Worm (Caenorhabditis elegans) whole organism, L3 larva: Measurements from ENCODE around the gene ZK813.2.

Source experiments
- aly-2 ChIP-seq: fragments of 150-350 bp; optimal IDR thresholded peaks from 2 replicates; lab custom pipeline; 2014; ENCODE audit warnings: missing biosample characterization, missing genetic modification characterization
- ceh-82 ChIP-seq: fragments of 150-350 bp; optimal IDR thresholded peaks from 2 replicates; lab custom pipeline; 2014; ENCODE audit warnings: missing biosample characterization, missing genetic modification characterization
- fkh-10 ChIP-seq: sonication (generic microtip); optimal IDR thresholded peaks from 2 replicates; lab custom pipeline; 2017; ENCODE audit warnings: missing biosample characterization, missing genetic modification reagents, missing genetic modification characterization
- fos-1 ChIP-seq: fragments of 150-350 bp; optimal IDR thresholded peaks from 2 replicates; lab custom pipeline; 2014; ENCODE audit warnings: missing biosample characterization, missing genetic modification characterization
- lin-39 ChIP-seq: fragments of 150-350 bp; optimal IDR thresholded peaks from 2 replicates; lab custom pipeline; 2018; ENCODE audit warnings: missing biosample characterization, missing genetic modification reagents, missing genetic modification characterization
- nhr-11 ChIP-seq: fragments of 150-350 bp; optimal IDR thresholded peaks from 2 replicates; lab custom pipeline; 2014; ENCODE audit warnings: missing biosample characterization, missing genetic modification characterization
- nhr-76 ChIP-seq: fragments of 150-350 bp; sonication (generic microtip); optimal IDR thresholded peaks from 5 replicates; lab custom pipeline; 2014; ENCODE audit warnings: missing biosample characterization, missing genetic modification characterization
- nhr-77 ChIP-seq: fragments of 150-350 bp; optimal IDR thresholded peaks from 2 replicates; lab custom pipeline; 2014; ENCODE audit warnings: missing biosample characterization, missing genetic modification characterization

DNA sequence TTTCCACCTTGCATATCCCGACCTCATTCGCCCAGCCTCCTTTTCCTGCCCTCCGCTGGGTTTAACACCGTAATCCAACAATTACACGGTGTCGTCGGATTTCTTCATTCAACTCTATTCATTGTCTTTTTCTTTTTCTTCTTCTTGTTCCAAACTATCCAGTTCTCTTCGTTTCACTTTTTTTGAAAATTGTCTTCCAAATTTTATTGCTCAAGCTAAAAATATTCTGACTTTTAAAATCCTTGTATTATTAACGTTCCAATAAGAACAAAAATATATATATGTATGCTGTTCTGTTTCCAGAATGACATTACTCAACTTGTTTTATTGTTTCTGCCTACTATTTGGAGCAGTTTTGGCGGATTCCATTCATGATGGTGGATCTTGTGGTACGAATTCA lies 36.3 kb downstream of the ZK813.2 start, which contains the start of gene wrt-6:
- TF ChIP-seq aly-2 (tag; lab: Kevin White, UChicago) (no peak), nhr-76 (no peak), nhr-77 (tag; lab: Kevin White, UChicago) (no peak), fos-1 (no peak), nhr-11 (tag; lab: Kevin White, UChicago) (no peak), lin-39 (tag; lab: Kevin White, UChicago) (no peak), ceh-82 (no peak), fkh-10 (GFP tag; lab: Kevin White, UChicago) (no peak)
